Fruit fly (Drosophila melanogaster): ENCODE data around the gene Marcal1.

The Marcal1 gene

dm6 chr2L:5000919-5001581 is 45.7 kb downstream of the Marcal1 start (continued):
- TF ChIP-seq CG9797 (GFP tag; optimal IDR thresholded peaks at IDR 0.05) (no peak), bcd (GFP tag; optimal IDR thresholded peaks at IDR 0.05) (no peak), ase (GFP tag; IDR thresholded peaks at IDR 0.05) (peak; percentile 44; the same call in 2 of the 3 replicates), CG2129 (GFP tag; IDR thresholded peaks at IDR 0.05; ENCODE audit: partially characterized antibody) (no peak), HLH4C (GFP tag; IDR thresholded peaks at IDR 0.05; ENCODE audit: partially characterized antibody) (peak; percentile 43; the same call in 1 of the 3 replicates), CG30020 (tag; optimal IDR thresholded peaks at IDR 0.05) (no peak), CG17612 (GFP tag; IDR thresholded peaks at IDR 0.05) (peak; percentile 44), Neu2 (GFP tag; optimal IDR thresholded peaks at IDR 0.05; ENCODE audit: borderline replicate concordance) (no peak), CG6791 (GFP tag; IDR thresholded peaks at IDR 0.05; ENCODE audit: partially characterized antibody) (peak; percentile 60; the same call in 1 of the 3 replicates), Ada2b (GFP tag; IDR thresholded peaks at IDR 0.05) (peak; percentile 56; the same call in 1 of the 2 replicates), dysf (GFP tag; IDR thresholded peaks at IDR 0.05) (peak; percentile 11; the same call in 2 of the 3 replicates), ara (GFP tag; IDR thresholded peaks at IDR 0.05) (peak; percentile 60), CG12659 (GFP tag; optimal IDR thresholded peaks at IDR 0.05) (no peak), Sin3A (optimal IDR thresholded peaks at IDR 0.05) (peak; percentile 4), Rx (GFP tag; IDR thresholded peaks at IDR 0.05) (peak; percentile 76), zen (tag; optimal IDR thresholded peaks at IDR 0.05) (no peak), pros (GFP tag; optimal IDR thresholded peaks at IDR 0.05) (peak; percentile 65), CG7556 (GFP tag; optimal IDR thresholded peaks at IDR 0.05) (no peak), CG4360 (GFP tag; IDR thresholded peaks at IDR 0.05) (0 out of 2 replicates have a peak, but pooled peaks have one; percentile 20), ranshi (GFP tag; IDR thresholded peaks at IDR 0.05) (peak; percentile 41; the same call in 1 of the 2 replicates), sob (GFP tag; IDR thresholded peaks at IDR 0.05) (0 out of 2 replicates have a peak, but pooled peaks have one; percentile 9), tna (GFP tag; IDR thresholded peaks at IDR 0.05; ENCODE audit: partially characterized antibody) (peak; percentile 19; the same call in 1 of the 2 replicates), unpg (GFP tag; optimal IDR thresholded peaks at IDR 0.05) (no peak), Atf3 (GFP tag; optimal IDR thresholded peaks at IDR 0.05) (peak; percentile 69), Oaz (GFP tag; IDR thresholded peaks at IDR 0.05) (0 out of 2 replicates have a peak, but pooled peaks have one; percentile 6), onecut (GFP tag; IDR thresholded peaks at IDR 0.05) (no peak), Mes4 (GFP tag; optimal IDR thresholded peaks at IDR 0.05) (no peak), vvl (GFP tag; IDR thresholded peaks at IDR 0.05) (peak; percentile 6), dimm (GFP tag; IDR thresholded peaks at IDR 0.05) (no peak), Fer3 (tag; optimal IDR thresholded peaks at IDR 0.05) (no peak), lmd (GFP tag; IDR thresholded peaks at IDR 0.05) (peak; percentile 20), kni (GFP tag; optimal IDR thresholded peaks at IDR 0.05) (peak; percentile 10), Mrtf (GFP tag; IDR thresholded peaks at IDR 0.05) (peak; percentile 26; the same call in 2 of the 3 replicates), CG10209 (GFP tag; optimal IDR thresholded peaks at IDR 0.05) (no peak), dm (GFP tag; optimal IDR thresholded peaks at IDR 0.05) (no peak), wor (GFP tag; IDR thresholded peaks at IDR 0.05) (0 out of 2 replicates have a peak, but pooled peaks have one; percentile 12), CG14441 (GFP tag; IDR thresholded peaks at IDR 0.05) (peak; percentile 65), klu (GFP tag; IDR thresholded peaks at IDR 0.05) (0 out of 2 replicates have a peak, but pooled peaks have one; percentile 5), CG10654 (GFP tag; optimal IDR thresholded peaks at IDR 0.05) (no peak), CG12104 (GFP tag; optimal IDR thresholded peaks at IDR 0.05) (no peak), trem (tag; optimal IDR thresholded peaks at IDR 0.05) (no peak), bigmax (GFP tag; optimal IDR thresholded peaks at IDR 0.05) (peak; percentile 36), CG7839 (tag; optimal IDR thresholded peaks at IDR 0.05) (no peak), CG1647 (GFP tag; optimal IDR thresholded peaks at IDR 0.05) (no peak), Rfx (GFP tag; IDR thresholded peaks at IDR 0.05) (peak; percentile 54), rib (GFP tag; IDR thresholded peaks at IDR 0.05) (peak; percentile 84), CG2202 (tag; optimal IDR thresholded peaks at IDR 0.05) (no peak), CHES-1-like (GFP tag; optimal IDR thresholded peaks at IDR 0.05) (no peak), CG6654 (GFP tag; optimal IDR thresholded peaks at IDR 0.05) (peak; percentile 86), CG9932 (GFP tag; IDR thresholded peaks at IDR 0.05) (peak; percentile 4; the same call in 1 of the 2 replicates)

Data from whole organism, embryonic.